Worm (Caenorhabditis elegans) whole organism, L1 larva: Measurements from ENCODE around the gene T16G1.18.

Source experiments
- aha-1 ChIP-seq: fragments of 150-350 bp; optimal IDR thresholded peaks from 2 replicates; lab custom pipeline; 2014; ENCODE audit warnings: missing biosample characterization, missing genetic modification characterization
- ama-1 ChIP-seq: fragments of 150-350 bp; optimal IDR thresholded peaks from 2 replicates; lab custom pipeline; 2014
- ceh-63 ChIP-seq: fragments of 200-800 bp; sonication (Bioruptor generic); optimal IDR thresholded peaks from 2 replicates; lab custom pipeline; 2018; ENCODE audit warnings: mild to moderate bottlenecking, missing genetic modification characterization, missing compliant biosample characterization
- ceh-82 ChIP-seq, 3 experiments: fragments of 150-350 bp in 1 of 3; sonication (generic microtip) in 2 of 3; optimal IDR thresholded peaks; 2 replicates each; lab custom pipeline; 2014 to 2017; ENCODE audit warnings: missing biosample characterization in 3 of 3, missing genetic modification characterization in 3 of 3
- ceh-88 ChIP-seq: fragments of 200-800 bp; sonication (Bioruptor generic); IDR thresholded peaks from 2 replicates; pipeline ENCODE4 v1.3.6; 2022; ENCODE audit warnings: missing genetic modification characterization, missing compliant biosample characterization
- fos-1 ChIP-seq: fragments of 150-350 bp; optimal IDR thresholded peaks from 2 replicates; lab custom pipeline; 2014; ENCODE audit warnings: missing biosample characterization, missing genetic modification characterization
- hlh-17 ChIP-seq: fragments of 200-800 bp; sonication (Bioruptor generic); optimal IDR thresholded peaks from 2 replicates; lab custom pipeline; 2018; ENCODE audit warnings: missing genetic modification characterization, mild to moderate bottlenecking, missing compliant biosample characterization, moderate library complexity, borderline replicate concordance
- lin-13 ChIP-seq: fragments of 150-350 bp; optimal IDR thresholded peaks from 2 replicates; lab custom pipeline; 2014; ENCODE audit warnings: missing biosample characterization, missing genetic modification reagents, missing genetic modification characterization
- nhr-28 ChIP-seq: fragments of 150-350 bp; optimal IDR thresholded peaks from 2 replicates; lab custom pipeline; 2014; ENCODE audit warnings: missing biosample characterization, missing genetic modification characterization
- pqm-1 ChIP-seq: sonication (generic microtip); optimal IDR thresholded peaks from 3 replicates; lab custom pipeline; 2017; ENCODE audit warnings: missing biosample characterization, missing genetic modification characterization
- sox-4 ChIP-seq: sonication (generic microtip); optimal IDR thresholded peaks from 2 replicates; lab custom pipeline; 2016; ENCODE audit warnings: missing genetic modification characterization, missing compliant biosample characterization
- ztf-11 ChIP-seq, 2 experiments: sonication (generic microtip); optimal IDR thresholded peaks; 2 replicates each; lab custom pipeline; 2016 to 2017; ENCODE audit warnings: missing genetic modification characterization in 2 of 2, missing biosample characterization in 1 of 2, missing compliant biosample characterization in 1 of 2

DNA sequence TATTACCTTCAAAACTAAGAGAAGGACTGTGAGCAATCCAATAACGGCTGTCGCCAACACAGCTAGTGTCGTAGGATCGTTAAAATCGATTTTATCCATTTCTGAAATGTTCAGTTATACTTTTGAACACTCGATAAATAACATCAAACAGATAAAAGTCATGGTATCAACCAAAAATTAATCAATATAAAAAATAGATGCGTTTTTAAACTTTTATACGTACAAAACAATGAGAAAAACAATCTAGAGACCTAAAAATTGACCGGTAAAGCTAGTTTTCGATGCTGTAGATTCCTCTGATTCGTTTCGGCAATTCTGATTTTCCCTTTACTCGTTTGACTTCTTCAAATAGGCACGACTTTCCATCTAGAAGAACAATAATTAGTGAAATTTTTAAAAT is 16.0 kb downstream of the T16G1.18 start, which contains the start of gene R186.3:
- no peak for TF ChIP-seq sox-4
- no peak for TF ChIP-seq lin-13
- no peak for TF ChIP-seq ceh-63 (GFP tag; lab: Kevin White, UChicago)
- no peak for TF ChIP-seq ceh-82 (tag; optimal IDR thresholded peaks at IDR 0.05; lab: Kevin White, UChicago)
- TF ChIP-seq ama-1 (lab: Kevin White, UChicago) = no peak
- no peak for TF ChIP-seq hlh-17 (GFP tag; lab: Kevin White, UChicago)
- no peak for TF ChIP-seq fos-1 (tag; lab: Kevin White, UChicago)
- TF ChIP-seq aha-1 (tag; lab: Kevin White, UChicago) = no peak
- TF ChIP-seq pqm-1 (tag; lab: Kevin White, UChicago) = no peak
- TF ChIP-seq nhr-28 (tag; lab: Kevin White, UChicago) = no peak
- no peak for TF ChIP-seq ztf-11 (tag; optimal IDR thresholded peaks at IDR 0.05; lab: Kevin White, UChicago)
- TF ChIP-seq ceh-88 (GFP tag; lab: Robert Waterston, UW) = no peak
